Fruit fly (Drosophila melanogaster) Kc167 (cell line): ENCODE measurements around the gene AlaRS.

Experiments
- Myc ChIP-seq: fragments of >200 bp; optimal IDR thresholded peaks from 2 replicates; lab custom pipeline; 2017; ENCODE audit warnings: missing external identifiers
- Sin3A ChIP-seq: fragments of >200 bp; optimal IDR thresholded peaks from 2 replicates; lab custom pipeline; 2018; ENCODE audit warnings: missing external identifiers
- h ChIP-seq: fragments of >200 bp; optimal IDR thresholded peaks from 3 replicates; lab custom pipeline; 2018; ENCODE audit warnings: missing external identifiers
- insv ChIP-seq: fragments of >200 bp; optimal IDR thresholded peaks from 3 replicates; lab custom pipeline; 2018; ENCODE audit warnings: missing external identifiers
- psq ChIP-seq: fragments of >200 bp; optimal IDR thresholded peaks from 2 replicates; lab custom pipeline; 2017; ENCODE audit warnings: missing external identifiers
- ttk ChIP-seq: sonication (Bioruptor generic); optimal IDR thresholded peaks from 2 replicates; lab custom pipeline; 2017; ENCODE audit warnings: missing external identifiers

AlaRS gene

DNA sequence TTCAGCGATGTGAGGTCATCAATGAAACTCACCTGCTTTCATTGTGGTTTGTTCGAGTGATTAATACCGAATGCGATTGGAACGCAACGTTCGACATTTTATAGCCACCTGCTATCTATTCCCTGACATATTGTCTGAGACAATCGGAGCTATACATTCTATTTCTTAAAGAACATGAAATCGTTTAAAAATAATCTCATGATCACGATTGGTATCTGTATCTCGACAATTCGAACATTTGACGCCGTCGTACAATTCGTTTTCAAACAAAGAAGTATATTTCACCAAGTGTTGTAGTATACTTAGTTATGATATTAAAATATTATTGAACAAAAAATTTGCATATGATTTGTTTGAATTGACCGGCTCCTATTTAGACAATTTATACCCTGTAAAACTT lies 13.3 kb upstream of the AlaRS start, which contains the start of gene Peritrophin-15b:
Gene Peritrophin-15b, minus strand, starts transcription at position 101 of the 400 bp plus-strand sequence.
- no peak for TF ChIP-seq h (lab: Kevin White, UChicago)
- TF ChIP-seq Myc (lab: Kevin White, UChicago), result no peak
- no peak for TF ChIP-seq insv (lab: Kevin White, UChicago)
- no peak for TF ChIP-seq ttk (lab: Kevin White, UChicago)
- no peak for TF ChIP-seq Sin3A (lab: Kevin White, UChicago)
- no peak for TF ChIP-seq psq

DNA sequence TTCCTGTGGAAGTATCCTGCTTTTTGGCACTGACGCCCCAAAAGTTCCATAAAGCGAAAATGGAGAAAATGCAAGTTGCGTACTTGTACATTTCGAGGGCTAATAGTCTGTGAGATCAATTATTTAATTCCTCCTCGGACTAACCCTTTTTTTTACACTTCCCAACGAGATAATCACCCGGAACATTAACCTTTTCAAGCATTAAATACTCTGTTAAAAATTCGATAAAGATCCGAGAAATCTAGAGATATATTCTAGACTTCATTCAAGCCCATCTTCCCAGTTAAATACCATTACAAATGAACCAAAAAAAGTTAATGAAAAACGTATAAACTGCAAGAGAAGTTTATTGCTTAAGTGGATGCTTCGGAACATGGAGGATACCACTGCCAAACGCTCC lies 12.6 kb upstream of the AlaRS start, which contains the start of gene lectin-29Ca:
Gene lectin-29Ca, minus strand, starts transcription at position 101 of the 400 bp plus-strand sequence.
- TF ChIP-seq insv (lab: Kevin White, UChicago) (no peak), Sin3A (lab: Kevin White, UChicago) (no peak), ttk (lab: Kevin White, UChicago) (no peak), h (lab: Kevin White, UChicago) (no peak)

DNA sequence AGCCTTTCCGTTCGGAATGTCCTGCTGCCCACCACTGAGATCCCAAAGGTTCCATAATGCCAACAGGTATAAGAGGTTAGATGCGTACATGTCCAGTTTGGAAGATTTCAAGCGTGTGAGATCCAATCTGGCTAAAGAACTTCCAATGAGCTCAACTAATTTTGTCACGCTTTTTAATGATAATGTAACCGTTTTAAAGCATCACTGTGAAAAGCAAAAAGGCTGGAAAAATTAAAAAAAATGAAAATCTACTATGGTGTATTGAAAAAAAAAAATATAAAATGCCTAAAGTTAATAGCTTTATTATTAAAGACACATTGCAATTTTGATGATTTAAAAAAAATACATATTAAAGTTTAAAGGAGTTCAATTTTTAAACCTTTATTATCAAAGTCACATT lies 11.6 kb upstream of the AlaRS start, which contains the start of gene Acp29AB:
Gene Acp29AB, minus strand, starts transcription at position 101 of the 400 bp plus-strand sequence.
- TF ChIP-seq psq (no peak), h (lab: Kevin White, UChicago) (no peak), ttk (lab: Kevin White, UChicago) (no peak), Myc (lab: Kevin White, UChicago) (no peak), Sin3A (lab: Kevin White, UChicago) (no peak), insv (lab: Kevin White, UChicago) (no peak)

DNA sequence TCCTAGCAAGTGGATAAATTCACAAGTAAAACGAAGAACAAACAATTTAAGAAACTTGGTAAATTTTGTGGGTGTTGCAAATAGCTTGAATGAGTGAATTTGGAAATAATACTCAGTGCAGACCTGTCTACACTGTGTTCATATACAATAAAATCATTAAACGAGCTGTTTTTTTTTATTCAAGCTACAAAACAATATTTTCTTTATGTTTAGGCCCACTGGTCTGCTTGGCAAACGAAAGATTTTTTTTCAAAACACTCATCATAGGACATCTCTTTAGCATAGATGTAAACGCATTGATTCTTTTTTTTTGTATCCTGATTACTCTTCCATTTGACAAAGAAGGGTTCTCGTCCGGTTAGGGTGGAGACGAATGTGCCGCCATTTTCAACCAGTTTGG lies 10.7 kb upstream of the AlaRS start, which contains the start of gene CG42820:
Gene CG42820, minus strand, starts transcription at position 101 of the 400 bp plus-strand sequence.
- no peak for TF ChIP-seq psq
- TF ChIP-seq insv (lab: Kevin White, UChicago), result no peak
- no peak for TF ChIP-seq Myc (lab: Kevin White, UChicago)
- TF ChIP-seq ttk (lab: Kevin White, UChicago), result no peak
- TF ChIP-seq h (lab: Kevin White, UChicago), result no peak
- no peak for TF ChIP-seq Sin3A (lab: Kevin White, UChicago)

DNA sequence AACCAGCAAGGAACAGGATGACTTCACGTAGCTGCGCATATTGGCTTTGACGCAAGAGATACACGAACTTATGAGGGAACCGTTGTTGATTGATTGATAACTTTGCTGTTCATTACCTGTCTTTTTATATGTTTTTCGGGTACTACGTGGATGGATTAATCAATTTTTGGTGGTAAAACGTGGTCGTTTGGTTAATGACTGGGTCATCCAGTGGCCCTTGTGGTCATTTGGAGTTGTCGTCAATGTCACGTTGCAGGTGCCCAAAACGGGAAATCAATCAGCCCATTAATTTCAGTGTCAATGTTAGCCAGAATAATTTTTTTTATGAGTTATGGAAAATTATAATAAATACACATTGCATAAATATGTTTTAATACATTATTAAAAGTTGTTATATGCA lies 7.7 kb upstream of the AlaRS start, which contains the start of gene CG42819:
Gene CG42819, minus strand, starts transcription at position 101 of the 400 bp plus-strand sequence.
- TF ChIP-seq Sin3A (lab: Kevin White, UChicago), result no peak

DNA sequence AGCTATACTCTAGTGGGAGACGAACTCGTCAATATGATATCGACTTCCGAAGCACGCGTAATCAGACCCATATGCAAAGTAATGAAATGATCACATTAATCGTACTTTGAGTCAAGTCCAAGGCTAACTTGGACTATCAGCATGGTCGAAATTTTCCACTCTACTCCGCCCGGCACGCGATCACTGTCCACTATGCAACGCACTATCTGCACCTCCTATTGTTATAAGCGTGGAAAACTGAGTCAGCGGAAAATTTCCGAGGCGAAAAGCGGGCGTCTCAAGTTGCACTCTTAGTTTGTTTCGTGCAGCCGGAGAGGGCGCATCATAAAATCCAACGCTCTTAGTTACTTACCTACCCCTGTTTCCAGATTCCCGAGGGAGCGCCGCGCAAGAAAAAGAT lies 4.3 kb upstream of the AlaRS start:
- TF ChIP-seq Sin3A (lab: Kevin White, UChicago), result no peak
- no peak for TF ChIP-seq psq
- TF ChIP-seq h (lab: Kevin White, UChicago), result no peak
- no peak for TF ChIP-seq ttk (lab: Kevin White, UChicago)
- no peak for TF ChIP-seq Myc (lab: Kevin White, UChicago)
- TF ChIP-seq insv (lab: Kevin White, UChicago), result no peak

DNA sequence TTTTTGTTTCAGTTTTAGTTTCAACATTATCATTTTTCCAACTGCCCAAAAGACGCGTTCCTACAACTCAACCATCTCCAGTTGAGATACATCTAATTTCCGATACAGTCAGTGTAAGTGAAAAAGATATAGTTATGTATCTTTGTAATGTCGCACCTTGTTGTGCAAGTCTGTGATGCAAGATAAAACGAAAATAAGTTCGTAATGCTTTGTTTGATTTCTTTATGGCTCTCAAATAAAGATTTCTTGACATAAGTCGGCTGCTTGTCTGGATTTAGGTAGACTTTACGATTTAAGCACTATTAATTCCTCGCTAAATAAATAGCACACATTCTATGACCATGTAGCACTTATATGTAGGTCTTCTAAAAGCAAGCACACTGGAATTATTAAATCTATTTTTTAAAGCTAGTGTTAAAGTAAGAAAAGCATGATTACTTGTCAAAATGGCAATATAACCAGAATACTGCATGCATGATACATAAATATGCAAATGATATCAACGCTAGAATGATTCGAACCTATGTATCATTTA lies 3.5 kb upstream of the AlaRS start:
- TF ChIP-seq Myc (lab: Kevin White, UChicago) (no peak), Sin3A (lab: Kevin White, UChicago) (no peak)

DNA sequence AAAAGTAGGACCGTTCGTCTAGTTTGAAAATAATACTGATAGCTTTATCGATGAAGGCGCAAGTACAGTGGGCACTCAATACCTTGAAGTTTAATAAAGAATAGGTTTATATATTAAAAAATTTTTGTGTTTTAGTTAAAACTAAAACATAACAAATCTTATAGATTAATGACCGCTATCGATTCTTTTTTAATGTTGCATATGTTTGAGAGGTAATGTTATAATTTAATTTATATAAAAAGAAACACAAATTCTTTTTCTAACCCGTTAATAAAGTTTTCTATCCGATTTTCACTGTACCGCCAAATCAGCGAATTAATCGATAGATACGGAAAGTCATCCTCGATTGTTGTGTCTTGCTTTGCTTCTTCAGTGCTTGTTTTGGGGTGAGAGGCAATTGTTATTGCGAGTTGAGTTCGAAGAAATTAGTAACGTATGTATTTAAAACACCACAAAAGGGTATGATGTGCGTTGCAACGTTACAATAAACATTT lies 2.6 kb upstream of the AlaRS start, which contains the start of the genes Dad1 and CG13384:
Gene Dad1, minus strand, starts transcription at position 30 of the 494 bp plus-strand sequence.
Gene CG13384, plus strand, starts transcription at position 348 of the 494 bp plus-strand sequence.
- TF ChIP-seq h (lab: Kevin White, UChicago) (no peak), Myc (lab: Kevin White, UChicago) (no peak), ttk (lab: Kevin White, UChicago) (no peak), insv (lab: Kevin White, UChicago) (no peak), psq (no peak), Sin3A (lab: Kevin White, UChicago) (no peak)

DNA sequence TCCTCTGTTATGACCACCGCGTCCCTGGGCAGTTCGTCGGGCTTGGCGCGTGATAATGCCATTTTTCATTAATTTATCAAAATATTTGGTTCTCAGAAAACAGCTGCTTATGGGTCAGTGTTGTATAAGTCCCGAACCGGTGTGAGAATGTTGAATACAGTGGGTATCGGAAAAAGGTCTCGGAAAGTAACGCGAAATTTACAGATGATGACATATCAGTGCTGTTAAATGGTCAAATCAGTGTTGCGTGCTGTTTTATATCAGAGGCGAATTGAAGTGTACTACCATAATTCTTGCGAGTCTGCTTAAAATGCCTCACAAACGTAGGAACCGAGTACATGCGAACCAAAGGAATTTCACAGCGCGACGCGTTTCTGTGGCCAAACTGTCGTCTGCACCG lies 1.1 kb upstream of the AlaRS start, which contains the start of the genes CG13392 and Rcd4:
Gene CG13392, minus strand, starts transcription at position 162 of the 400 bp plus-strand sequence.
Gene Rcd4, plus strand, starts transcription at position 216 of the 400 bp plus-strand sequence.
- TF ChIP-seq psq, result no peak
- TF ChIP-seq ttk (lab: Kevin White, UChicago), result no peak
- TF ChIP-seq insv (lab: Kevin White, UChicago), result no peak
- TF ChIP-seq Myc (lab: Kevin White, UChicago), result no peak
- TF ChIP-seq Sin3A (lab: Kevin White, UChicago), result no peak
- TF ChIP-seq h (lab: Kevin White, UChicago), result no peak

DNA sequence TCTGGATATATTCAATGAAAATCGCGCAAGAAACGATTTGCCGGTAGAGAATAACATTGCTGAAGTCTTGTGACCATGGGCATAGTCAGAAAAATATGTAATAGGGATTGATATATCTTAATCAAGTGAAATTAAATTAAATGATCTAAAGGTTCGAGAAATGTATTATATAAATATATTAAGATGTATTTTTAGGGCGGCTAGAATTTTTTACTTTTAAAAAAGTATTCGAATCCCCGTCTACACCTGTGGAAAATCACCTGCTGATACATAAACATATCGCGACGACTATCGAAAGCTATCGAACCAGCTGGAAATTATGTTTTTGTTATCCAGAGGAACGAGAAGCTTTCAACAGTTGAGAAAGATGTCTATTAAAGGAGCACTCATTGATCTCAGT lies 4.8 kb downstream of the AlaRS start, which contains the start of the genes CG13390 and CG17294:
Gene CG13390, minus strand, starts transcription at position 81 of the 400 bp plus-strand sequence.
Gene CG17294, plus strand, starts transcription at position 319 of the 400 bp plus-strand sequence.
- TF ChIP-seq Sin3A (lab: Kevin White, UChicago) (no peak), h (lab: Kevin White, UChicago) (no peak), ttk (lab: Kevin White, UChicago) (no peak), insv (lab: Kevin White, UChicago) (no peak), psq (no peak), Myc (lab: Kevin White, UChicago) (no peak)

DNA sequence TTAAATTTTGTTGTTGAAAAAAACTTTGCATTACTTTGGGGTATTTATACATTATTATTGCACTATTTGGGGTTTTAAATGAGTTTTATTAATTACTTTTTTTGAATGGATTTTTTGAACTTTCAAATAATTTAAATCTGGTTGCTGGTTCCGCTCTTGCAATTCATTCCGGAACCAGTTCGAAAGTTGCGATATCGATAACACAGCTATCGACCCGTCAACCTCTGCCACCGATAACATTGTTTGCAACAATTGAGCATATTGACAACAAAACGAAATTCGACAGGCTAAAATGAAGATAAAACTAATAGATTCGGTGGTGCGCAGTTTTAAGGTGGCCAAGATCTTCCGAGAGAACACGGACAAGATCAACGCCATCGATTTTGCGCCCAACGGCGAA lies 7.3 kb downstream of the AlaRS start, which contains the start of gene Wdr82:
Gene Wdr82, plus strand, starts transcription at position 227 of the 400 bp plus-strand sequence.
- TF ChIP-seq h (lab: Kevin White, UChicago) (no peak), insv (lab: Kevin White, UChicago) (no peak), Sin3A (lab: Kevin White, UChicago) (no peak), Myc (lab: Kevin White, UChicago) (no peak), psq (no peak), ttk (lab: Kevin White, UChicago) (no peak)

DNA sequence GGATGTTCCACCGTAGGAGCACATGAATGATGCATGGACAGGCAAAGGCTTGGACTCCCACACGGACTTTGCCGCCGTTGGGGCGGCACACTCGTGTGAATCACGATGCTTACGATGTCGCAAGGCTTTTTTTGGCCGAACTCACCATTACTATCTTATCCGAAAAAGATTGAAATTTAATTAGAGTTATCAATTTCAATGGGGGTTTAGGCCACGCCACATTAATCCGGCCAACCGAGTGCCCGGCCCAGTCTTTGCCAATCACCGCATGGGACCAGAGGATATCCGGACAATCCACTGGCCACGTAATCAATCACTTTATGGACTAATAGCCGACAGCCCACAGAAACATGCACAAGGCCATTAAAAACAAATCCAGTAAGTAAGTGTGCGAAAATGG lies 9.3 kb downstream of the AlaRS start:
- no peak for TF ChIP-seq Myc (lab: Kevin White, UChicago)
- TF ChIP-seq psq, result no peak
- no peak for TF ChIP-seq Sin3A (lab: Kevin White, UChicago)
- TF ChIP-seq ttk (lab: Kevin White, UChicago), result no peak
